Fruit fly (Drosophila melanogaster) Kc167 (cell line): Measurements from ENCODE around the gene CG42505.

Experiments
- psq ChIP-seq: fragments of >200 bp; optimal IDR thresholded peaks from 2 replicates; lab custom pipeline; 2017; ENCODE audit warnings: missing external identifiers
- ttk ChIP-seq: sonication (Bioruptor generic); optimal IDR thresholded peaks from 2 replicates; lab custom pipeline; 2017; ENCODE audit warnings: missing external identifiers

DNA sequence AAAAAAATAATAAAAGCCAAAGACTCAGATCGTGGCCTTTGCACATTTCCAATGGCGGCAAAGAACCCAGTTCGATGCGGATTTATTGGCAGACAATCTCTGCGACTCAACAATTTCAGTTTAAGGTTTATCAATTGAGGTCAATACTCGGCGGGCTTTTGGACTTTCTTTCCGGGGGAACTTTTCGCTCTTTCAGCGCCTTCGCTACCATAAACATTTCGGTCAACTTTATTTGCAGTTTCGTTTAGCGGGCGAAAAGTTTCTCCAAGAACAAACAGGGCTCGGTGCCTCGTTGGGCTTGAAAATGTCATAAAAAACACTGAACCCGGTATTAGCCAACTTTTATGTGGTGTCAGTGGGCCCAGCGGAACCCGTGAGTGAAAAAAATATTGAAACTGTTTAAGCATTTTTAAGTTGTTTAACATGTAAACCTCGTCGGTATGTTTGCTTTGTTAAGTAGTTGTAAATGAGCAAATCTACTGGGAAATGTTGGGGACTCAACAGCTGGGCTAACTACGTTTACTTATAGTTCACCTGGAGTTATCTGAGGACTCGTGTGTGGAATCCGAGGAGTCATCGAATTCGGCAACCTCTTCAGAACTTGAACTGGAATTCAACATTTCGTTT lies 39.9 kb downstream of the CG42505 start:
- no peak for TF ChIP-seq ttk
- no peak for TF ChIP-seq psq (lab: Kevin White, UChicago)
